Fruit fly (Drosophila melanogaster) whole organism, embryonic: Measurements from ENCODE around the gene GstZ1.

Experiments
- Adf1 ChIP-seq: fragments of 200-800 bp; sonication (Bioruptor generic); IDR thresholded peaks from 2 replicates; pipeline ENCODE4 v1.3.6; 2022; ENCODE audit warnings: missing biosample characterization, missing genetic modification characterization
- Awh ChIP-seq: fragments of 200-800 bp; sonication (Bioruptor generic); IDR thresholded peaks from 2 replicates; pipeline ENCODE4, ENCODE4 v1.3.6; 2022; ENCODE audit warnings: missing biosample characterization, missing genetic modification characterization
- CG10979 ChIP-seq: fragments of 200-800 bp; sonication (Bioruptor generic); optimal IDR thresholded peaks from 2 replicates; lab custom pipeline; 2018; ENCODE audit warnings: missing biosample characterization, mild to moderate bottlenecking, missing genetic modification characterization, moderate library complexity
- CG11504 ChIP-seq: fragments of 200-800 bp; sonication (Bioruptor generic); optimal IDR thresholded peaks from 3 replicates; lab custom pipeline; 2019; ENCODE audit warnings: missing biosample characterization, mild to moderate bottlenecking, missing genetic modification characterization, moderate library complexity
- CG11695 ChIP-seq: fragments of 200-800 bp; sonication (Bioruptor generic); IDR thresholded peaks from 3 replicates; pipeline ENCODE4 v1.3.6; 2022; ENCODE audit warnings: missing biosample characterization, missing genetic modification characterization
- CG12769 ChIP-seq: fragments of 200-800 bp; sonication (Bioruptor generic); optimal IDR thresholded peaks from 2 replicates; lab custom pipeline; 2019; ENCODE audit warnings: missing biosample characterization, mild to moderate bottlenecking, missing genetic modification characterization, moderate library complexity
- CG13123 ChIP-seq: fragments of 200-800 bp; sonication (Bioruptor generic); optimal IDR thresholded peaks from 2 replicates; lab custom pipeline; 2016; ENCODE audit warnings: missing biosample characterization, missing genetic modification characterization
- CG14965 ChIP-seq: fragments of 200-800 bp; sonication (Bioruptor generic); optimal IDR thresholded peaks from 2 replicates; lab custom pipeline; 2016; ENCODE audit warnings: missing biosample characterization, missing genetic modification characterization, borderline replicate concordance
- CG1603 ChIP-seq: fragments of 200-800 bp; sonication (Bioruptor generic); optimal IDR thresholded peaks from 2 replicates; lab custom pipeline; 2019; ENCODE audit warnings: missing biosample characterization, mild to moderate bottlenecking, missing genetic modification characterization, moderate library complexity
- CG18011 ChIP-seq: fragments of 200-800 bp; sonication (Bioruptor generic); optimal IDR thresholded peaks from 2 replicates; lab custom pipeline; 2017; ENCODE audit warnings: missing biosample characterization, missing genetic modification characterization, mild to moderate bottlenecking, moderate library complexity, missing genotype
- CG2678 ChIP-seq: fragments of 200-800 bp; sonication (Bioruptor generic); optimal IDR thresholded peaks from 3 replicates; lab custom pipeline; 2019; ENCODE audit warnings: missing biosample characterization, mild to moderate bottlenecking, missing genetic modification characterization, moderate library complexity
- CG2875 ChIP-seq: fragments of 200-800 bp; sonication (Bioruptor generic); optimal IDR thresholded peaks from 2 replicates; lab custom pipeline; 2017; ENCODE audit warnings: missing biosample characterization, mild to moderate bottlenecking, missing genetic modification characterization, missing genetic modification reagents
- CG31441 ChIP-seq: fragments of 200-800 bp; sonication (Bioruptor generic); IDR thresholded peaks from 2 replicates; pipeline ENCODE4 v1.3.6; 2022; ENCODE audit warnings: missing biosample characterization, missing genetic modification characterization
- CG4360 ChIP-seq: fragments of 200-800 bp; sonication (Bioruptor generic); IDR thresholded peaks from 2 replicates; pipeline ENCODE4 v1.3.6; 2022; ENCODE audit warnings: missing biosample characterization, missing genetic modification characterization
- CG4820 ChIP-seq: fragments of 200-800 bp; sonication (Bioruptor generic); optimal IDR thresholded peaks from 3 replicates; lab custom pipeline; 2016; ENCODE audit warnings: missing biosample characterization, missing genetic modification characterization
- CG5245 ChIP-seq: fragments of 200-800 bp; sonication (Bioruptor generic); optimal IDR thresholded peaks from 3 replicates; lab custom pipeline; 2016; ENCODE audit warnings: missing biosample characterization, missing genetic modification characterization
- CG6175 ChIP-seq: fragments of 200-800 bp; sonication (Bioruptor generic); IDR thresholded peaks from 3 replicates; pipeline ENCODE4 v1.3.6; 2022; ENCODE audit warnings: missing biosample characterization, missing genetic modification characterization
- CG6689 ChIP-seq: fragments of 200-800 bp; sonication (Bioruptor generic); IDR thresholded peaks from 2 replicates; pipeline ENCODE4 v1.3.6; 2022; ENCODE audit warnings: missing biosample characterization, missing genetic modification characterization
- CG7372 ChIP-seq: fragments of 200-800 bp; sonication (Bioruptor generic); IDR thresholded peaks from 2 replicates; pipeline ENCODE4 v1.3.6; 2022; ENCODE audit warnings: missing biosample characterization, missing genetic modification characterization
- CG7556 ChIP-seq: fragments of 200-800 bp; sonication (Bioruptor generic); optimal IDR thresholded peaks from 2 replicates; lab custom pipeline; 2017; ENCODE audit warnings: missing biosample characterization, mild to moderate bottlenecking, missing genetic modification characterization
- CG8478 ChIP-seq: fragments of >200 bp; optimal IDR thresholded peaks from 2 replicates; lab custom pipeline; 2018
- Dbx ChIP-seq: fragments of 200-800 bp; sonication (Bioruptor generic); IDR thresholded peaks from 3 replicates; pipeline ENCODE4 v1.3.6; 2022; ENCODE audit warnings: missing biosample characterization, missing genetic modification characterization
- Dip3 ChIP-seq: fragments of 200-800 bp; sonication (Bioruptor generic); optimal IDR thresholded peaks from 3 replicates; lab custom pipeline; 2016; ENCODE audit warnings: missing biosample characterization, missing genetic modification characterization
- Doc3 ChIP-seq: fragments of 200-800 bp; sonication (Bioruptor generic); IDR thresholded peaks from 3 replicates; pipeline ENCODE4 v1.3.6; 2022; ENCODE audit warnings: missing biosample characterization, missing genetic modification characterization; ENCODE audit not compliant: partially characterized antibody
- H15 ChIP-seq: fragments of 200-800 bp; sonication (Bioruptor generic); IDR thresholded peaks from 3 replicates; pipeline ENCODE4 v1.3.6; 2022; ENCODE audit warnings: missing biosample characterization, missing genetic modification characterization
- HHEX ChIP-seq: fragments of 200-800 bp; sonication (Bioruptor generic); optimal IDR thresholded peaks from 3 replicates; lab custom pipeline; 2017; ENCODE audit warnings: missing biosample characterization, mild to moderate bottlenecking, missing genetic modification characterization, missing genetic modification reagents
- HLH3B ChIP-seq: fragments of 200-800 bp; sonication (Bioruptor generic); IDR thresholded peaks from 2 replicates; pipeline ENCODE4 v1.3.6; 2022; ENCODE audit warnings: missing biosample characterization, missing genetic modification characterization
- Hr51 ChIP-seq, 2 experiments: fragments of 200-800 bp; sonication (Bioruptor generic); optimal IDR thresholded peaks; 2 replicates in 1 of 2; 3 replicates in 1 of 2; lab custom pipeline; 2016 to 2018; ENCODE audit warnings: missing biosample characterization in 2 of 2, missing genetic modification characterization in 2 of 2, mild to moderate bottlenecking in 1 of 2, moderate library complexity in 1 of 2
- Hr78 ChIP-seq, 2 experiments: fragments of 200-800 bp in 1 of 2; fragments of >200 bp in 1 of 2; sonication (Bioruptor generic) in 1 of 2; optimal IDR thresholded peaks; 2 replicates each; lab custom pipeline; 2017 to 2019; ENCODE audit warnings: missing biosample characterization in 2 of 2, missing genetic modification characterization in 2 of 2, mild to moderate bottlenecking in 1 of 2, moderate library complexity in 1 of 2
- Sin3A ChIP-seq: fragments of >200 bp; optimal IDR thresholded peaks from 2 replicates; lab custom pipeline; 2018
- Sry-δ ChIP-seq: fragments of 200-800 bp; sonication (Bioruptor generic); optimal IDR thresholded peaks from 2 replicates; lab custom pipeline; 2016; ENCODE audit warnings: missing biosample characterization, missing genetic modification characterization
- Ssrp ChIP-seq: fragments of 200-800 bp; sonication (Bioruptor generic); optimal IDR thresholded peaks from 2 replicates; lab custom pipeline; 2018; ENCODE audit warnings: missing biosample characterization, mild to moderate bottlenecking, missing genetic modification characterization, moderate library complexity
- bab2 ChIP-seq: fragments of 200-800 bp; sonication (Bioruptor generic); optimal IDR thresholded peaks from 2 replicates; lab custom pipeline; 2016; ENCODE audit warnings: missing biosample characterization, missing genetic modification characterization
- bowl ChIP-seq: fragments of 200-800 bp; sonication (Bioruptor generic); IDR thresholded peaks from 2 replicates; pipeline ENCODE4 v1.3.6; 2022; ENCODE audit warnings: missing biosample characterization, missing genetic modification characterization
- bsh ChIP-seq, 2 experiments: fragments of 200-800 bp; sonication (Bioruptor generic); optimal IDR thresholded peaks; 2 replicates each; lab custom pipeline; 2017 to 2018; ENCODE audit warnings: mild to moderate bottlenecking in 2 of 2, missing biosample characterization in 2 of 2, missing genetic modification characterization in 2 of 2, moderate library complexity in 1 of 2
- da ChIP-seq: fragments of 200-800 bp; sonication (Bioruptor generic); optimal IDR thresholded peaks from 2 replicates; lab custom pipeline; 2016; ENCODE audit warnings: missing biosample characterization, missing genetic modification characterization
- dati ChIP-seq: fragments of 200-800 bp; sonication (Bioruptor generic); IDR thresholded peaks from 2 replicates; pipeline ENCODE4 v1.3.6; 2022; ENCODE audit warnings: missing biosample characterization, missing genetic modification characterization
- disco-r ChIP-seq: fragments of 200-800 bp; sonication (Bioruptor generic); optimal IDR thresholded peaks from 2 replicates; lab custom pipeline; 2016; ENCODE audit warnings: missing biosample characterization, missing genetic modification characterization
- dmrt99B ChIP-seq: fragments of 200-800 bp; sonication (Bioruptor generic); optimal IDR thresholded peaks from 2 replicates; lab custom pipeline; 2018; ENCODE audit warnings: missing biosample characterization, mild to moderate bottlenecking, missing genetic modification characterization, moderate library complexity
- dpn ChIP-seq, 2 experiments: fragments of 200-800 bp; sonication (Bioruptor generic); optimal IDR thresholded peaks; 3 replicates each; lab custom pipeline; 2016; ENCODE audit warnings: missing biosample characterization in 2 of 2, missing genetic modification characterization in 2 of 2
- fd96Cb ChIP-seq: fragments of 200-800 bp; sonication (Bioruptor generic); optimal IDR thresholded peaks from 2 replicates; lab custom pipeline; 2018; ENCODE audit warnings: missing biosample characterization, mild to moderate bottlenecking, missing genetic modification characterization, moderate library complexity
- fru ChIP-seq: fragments of >200 bp; optimal IDR thresholded peaks from 2 replicates; lab custom pipeline; 2017
- gem ChIP-seq: fragments of 200-800 bp; sonication (Bioruptor generic); optimal IDR thresholded peaks from 2 replicates; lab custom pipeline; 2019; ENCODE audit warnings: missing biosample characterization, mild to moderate bottlenecking, missing genetic modification characterization, moderate library complexity
- jigr1 ChIP-seq: fragments of 200-800 bp; sonication (Bioruptor generic); IDR thresholded peaks from 3 replicates; pipeline ENCODE4 v1.3.6; 2022; ENCODE audit warnings: missing biosample characterization, missing genetic modification characterization
- kay ChIP-seq: fragments of 200-800 bp; sonication (Bioruptor generic); optimal IDR thresholded peaks from 2 replicates; lab custom pipeline; 2016; ENCODE audit warnings: missing biosample characterization, missing genetic modification characterization
- nau ChIP-seq: fragments of 200-800 bp; sonication (Bioruptor generic); optimal IDR thresholded peaks from 3 replicates; lab custom pipeline; 2017; ENCODE audit warnings: missing biosample characterization, mild to moderate bottlenecking, missing genetic modification characterization, missing genetic modification reagents
- slbo ChIP-seq: fragments of 200-800 bp; sonication (Bioruptor generic); IDR thresholded peaks from 2 replicates; pipeline ENCODE4 v1.3.6; 2022; ENCODE audit warnings: missing biosample characterization, missing genetic modification characterization
- ttk ChIP-seq: fragments of 200-800 bp; sonication (Bioruptor generic); IDR thresholded peaks from 2 replicates; pipeline ENCODE4 v2.1.2; 2022; ENCODE audit warnings: missing biosample characterization, missing genetic modification characterization
- tx ChIP-seq: fragments of 200-800 bp; sonication (Bioruptor generic); optimal IDR thresholded peaks from 2 replicates; lab custom pipeline; 2016; ENCODE audit warnings: missing biosample characterization, missing genetic modification characterization

GstZ1 gene

DNA sequence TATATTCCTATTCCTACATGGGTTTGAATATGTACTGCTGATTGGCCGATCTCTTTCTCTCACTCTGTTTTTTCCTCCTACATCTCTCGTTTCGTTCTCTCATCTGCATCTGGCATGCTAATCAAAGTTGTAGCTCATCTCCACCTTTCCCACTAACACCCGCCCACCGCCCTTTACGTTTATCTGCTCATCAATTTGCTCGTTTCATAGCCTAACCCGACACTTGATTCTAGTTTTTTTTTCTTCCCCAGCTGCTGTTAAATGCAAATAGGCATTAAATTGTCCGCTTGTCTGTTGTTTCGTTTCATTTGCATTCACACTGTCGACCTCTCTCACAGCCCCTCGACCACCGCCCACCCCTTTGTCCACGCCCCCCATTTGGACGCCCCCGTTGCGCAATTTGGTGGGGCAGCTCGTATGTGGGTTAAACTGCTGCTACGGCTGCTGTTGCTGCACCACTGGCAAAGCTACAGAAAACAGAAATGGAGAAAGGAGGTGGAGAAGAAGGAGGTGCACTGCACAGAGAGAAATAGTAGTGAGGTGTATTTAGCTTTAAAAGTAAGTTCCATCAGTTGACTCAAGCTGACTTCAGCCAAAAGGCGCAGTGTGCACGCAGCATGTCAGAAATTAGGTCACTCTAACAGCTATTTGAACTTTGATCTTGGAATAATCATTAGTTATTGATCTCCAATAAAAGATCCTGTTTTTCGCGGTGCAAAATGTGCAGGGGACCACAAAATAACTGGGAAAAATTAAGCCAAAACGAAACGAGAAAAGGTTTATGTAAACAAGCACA lies 35.7 kb downstream of the GstZ1 start (continued):
- TF ChIP-seq bab2 (GFP tag; lab: Kevin White, UChicago) = no peak
- TF ChIP-seq CG4820 (GFP tag; lab: Kevin White, UChicago) = peak; percentile 14
- TF ChIP-seq dpn (GFP tag; optimal IDR thresholded peaks at IDR 0.05; lab: Kevin White, UChicago) = peak; percentile 6 to 22
- TF ChIP-seq H15 (GFP tag; lab: Robert Waterston, UW) = 0 out of 3 replicates have a peak, but pooled peaks have one; percentile 5
- TF ChIP-seq kay = no peak
- TF ChIP-seq bsh (GFP tag; optimal IDR thresholded peaks at IDR 0.05; lab: Kevin White, UChicago) = peak in 1 of 2 experiments; percentile 29
- TF ChIP-seq CG7372 (GFP tag; lab: Robert Waterston, UW) = no peak
- TF ChIP-seq dmrt99B (tag; lab: Kevin White, UChicago) = peak; percentile 49
- TF ChIP-seq CG12769 (tag; lab: Kevin White, UChicago) = peak; percentile 45
- peak; percentile 46 for TF ChIP-seq CG1603 (tag; lab: Kevin White, UChicago)
- no peak for TF ChIP-seq da (GFP tag; lab: Kevin White, UChicago)
- no peak for TF ChIP-seq disco-r (GFP tag; lab: Kevin White, UChicago)
- TF ChIP-seq HLH3B = 0 out of 2 replicates have a peak, but pooled peaks have one; percentile 32
- no peak for TF ChIP-seq Sin3A (lab: Kevin White, UChicago)
- TF ChIP-seq dati (GFP tag; lab: Robert Waterston, UW) = no peak
- TF ChIP-seq Doc3 (GFP tag; lab: Robert Waterston, UW) = 0 out of 3 replicates have a peak, but pooled peaks have one; percentile 12
- peak; percentile 16 for TF ChIP-seq Ssrp (tag; lab: Kevin White, UChicago)
- TF ChIP-seq bowl (GFP tag; lab: Robert Waterston, UW) = 0 out of 2 replicates have a peak, but pooled peaks have one; percentile 34
- TF ChIP-seq CG10979 (tag; lab: Kevin White, UChicago) = peak; percentile 14
- 0 out of 2 replicates have a peak, but pooled peaks have one; percentile 9 for TF ChIP-seq Awh (GFP tag; lab: Robert Waterston, UW)
- TF ChIP-seq CG11504 (tag; lab: Kevin White, UChicago) = peak; percentile 43
- peak; percentile 14 for TF ChIP-seq fd96Cb (tag; lab: Kevin White, UChicago)
- TF ChIP-seq tx (GFP tag; lab: Kevin White, UChicago) = no peak
- 0 out of 2 replicates have a peak, but pooled peaks have one; percentile 20 for TF ChIP-seq ttk (GFP tag; lab: Robert Waterston, UW)
- no peak for TF ChIP-seq CG4360 (GFP tag; lab: Robert Waterston, UW)
- peak in 1 of 2 experiments; percentile 70 for TF ChIP-seq Hr78 (GFP tag; optimal IDR thresholded peaks at IDR 0.05; lab: Kevin White, UChicago)
- peak; percentile 41 for TF ChIP-seq CG31441 (GFP tag; lab: Robert Waterston, UW)
- TF ChIP-seq CG5245 (GFP tag; lab: Kevin White, UChicago) = no peak
- peak in 1 of 2 experiments; percentile 38 for TF ChIP-seq Hr51 (GFP tag; optimal IDR thresholded peaks at IDR 0.05; lab: Kevin White, UChicago)
- no peak for TF ChIP-seq CG13123 (GFP tag; lab: Kevin White, UChicago)
- peak; percentile 26 for TF ChIP-seq gem (tag; lab: Kevin White, UChicago)
- TF ChIP-seq CG6175 (GFP tag; lab: Robert Waterston, UW) = no peak
- no peak for TF ChIP-seq CG18011
- TF ChIP-seq CG14965 (GFP tag; lab: Kevin White, UChicago) = no peak
- TF ChIP-seq CG2875 (GFP tag; lab: Kevin White, UChicago) = peak; percentile 14
- TF ChIP-seq Sry-δ (GFP tag; lab: Kevin White, UChicago) = no peak
- no peak for TF ChIP-seq CG11695 (GFP tag; lab: Robert Waterston, UW)
- no peak for TF ChIP-seq CG7556 (GFP tag; lab: Kevin White, UChicago)
- TF ChIP-seq CG8478 (lab: Kevin White, UChicago) = no peak
- TF ChIP-seq CG6689 (GFP tag; lab: Robert Waterston, UW) = 0 out of 2 replicates have a peak, but pooled peaks have one; percentile 7
- TF ChIP-seq jigr1 = 0 out of 3 replicates have a peak, but pooled peaks have one; percentile 31
- no peak for TF ChIP-seq Dip3 (GFP tag; lab: Kevin White, UChicago)
- TF ChIP-seq CG2678 (tag; lab: Kevin White, UChicago) = peak; percentile 21
- 0 out of 3 replicates have a peak, but pooled peaks have one; percentile 5 for TF ChIP-seq Dbx (GFP tag; lab: Robert Waterston, UW)
- TF ChIP-seq HHEX (GFP tag; lab: Kevin White, UChicago) = peak; percentile 6
- TF ChIP-seq slbo (GFP tag; lab: Robert Waterston, UW) = peak; percentile 8; the same call in 1 of the 2 replicates
- TF ChIP-seq fru (lab: Kevin White, UChicago) = no peak
- no peak for TF ChIP-seq Adf1 (GFP tag; lab: Robert Waterston, UW)
- peak; percentile 1 for TF ChIP-seq nau (GFP tag; lab: Kevin White, UChicago)
